Fruit fly (Drosophila melanogaster) whole organism: Measurements from ENCODE around the gene CG6051.

Source experiments
- EcR ChIP-seq, 2 experiments: fragments of >200 bp; optimal IDR thresholded peaks; 2 replicates each; lab custom pipeline; 2017; ENCODE audit warnings: missing biosample characterization in 2 of 2, missing genetic modification characterization in 2 of 2, missing genetic modification reagents in 2 of 2
- psq ChIP-seq: fragments of >200 bp; optimal IDR thresholded peaks from 2 replicates; lab custom pipeline; 2017

- TF ChIP-seq EcR (GFP tag; optimal IDR thresholded peaks at IDR 0.05; lab: Kevin White, UChicago), result no peak
- no peak for TF ChIP-seq psq
These were observed 52.2 kb downstream of the CG6051 start for dm6 chr3R:27098638-27099037.
